Worm (Caenorhabditis elegans) whole organism, L4/young adult: Measurements from ENCODE around the gene ivns-1.

Experiments
- W03F9.2 ChIP-seq: fragments of 150-350 bp; optimal IDR thresholded peaks from 2 replicates; lab custom pipeline; 2014; ENCODE audit warnings: missing biosample characterization, missing genetic modification characterization
- dao-5 ChIP-seq: sonication (generic microtip); optimal IDR thresholded peaks from 2 replicates; lab custom pipeline; 2016; ENCODE audit warnings: missing genotype, missing genetic modification characterization, moderate library complexity, missing compliant biosample characterization
- him-1 ChIP-seq: sonication (generic microtip); optimal IDR thresholded peaks from 2 replicates; lab custom pipeline; 2016; ENCODE audit warnings: missing genotype, missing genetic modification reagents, missing genetic modification characterization, missing compliant biosample characterization

ivns-1 gene

ce11 chrX:12586352-12586751 lies 47.8 kb downstream of the ivns-1 start, which contains the start of gene T24D5.2:
Gene T24D5.2 (minus strand): TSS chrX:12586452.
- no peak for TF ChIP-seq dao-5
- no peak for TF ChIP-seq W03F9.2 (tag; lab: Kevin White, UChicago)
- no peak for TF ChIP-seq him-1 (tag; lab: Kevin White, UChicago)

- TF ChIP-seq dao-5: no peak
- no peak for TF ChIP-seq him-1 (tag; lab: Kevin White, UChicago)
- TF ChIP-seq W03F9.2 (tag; lab: Kevin White, UChicago): no peak
Measured at ce11 chrX:12583497-12583896, 50.7 kb downstream of the ivns-1 start.

- TF ChIP-seq him-1 (tag; lab: Kevin White, UChicago) (no peak), dao-5 (no peak), W03F9.2 (tag; lab: Kevin White, UChicago) (no peak)
Measured at ce11 chrX:12579774-12580173, 54.4 kb downstream of the ivns-1 start, which contains the start of gene T24D5.3. Gene T24D5.3 (plus strand): TSS chrX:12580074.
